Worm (Caenorhabditis elegans) whole organism, early embryonic: Measurements from ENCODE around the gene C04C3.7.

Source experiments
- F13C5.2 ChIP-seq: sonication (generic microtip); optimal IDR thresholded peaks from 2 replicates; lab custom pipeline; 2017; ENCODE audit warnings: mild to moderate bottlenecking, missing genetic modification characterization, inconsistent platforms, missing compliant biosample characterization
- aly-1 ChIP-seq: sonication (generic microtip); optimal IDR thresholded peaks from 2 replicates; lab custom pipeline; 2016; ENCODE audit warnings: missing genetic modification characterization, missing compliant biosample characterization
- ama-1 ChIP-seq: fragments of 150-350 bp; optimal IDR thresholded peaks from 2 replicates; lab custom pipeline; 2014
- ceh-36 ChIP-seq: sonication (generic microtip); optimal IDR thresholded peaks from 2 replicates; lab custom pipeline; 2016; ENCODE audit warnings: missing genetic modification characterization, inconsistent platforms, missing compliant biosample characterization
- hmg-4 ChIP-seq: fragments of 200-800 bp; sonication (Bioruptor generic); optimal IDR thresholded peaks from 2 replicates; lab custom pipeline; 2018; ENCODE audit warnings: mild to moderate bottlenecking, missing genetic modification characterization, missing compliant biosample characterization
- tra-4 ChIP-seq: sonication (generic microtip); optimal IDR thresholded peaks from 2 replicates; lab custom pipeline; 2017; ENCODE audit warnings: missing genetic modification characterization, missing compliant biosample characterization

ce11 chrIV:3382338-3382907 is 50.9 kb downstream of the C04C3.7 start, which contains the start of gene B0546.3:
- no peak for TF ChIP-seq aly-1
- TF ChIP-seq ama-1, result no peak
- no peak for TF ChIP-seq ceh-36
- TF ChIP-seq tra-4 (tag; lab: Kevin White, UChicago), result no peak
- TF ChIP-seq F13C5.2 (tag; lab: Kevin White, UChicago), result no peak
- no peak for TF ChIP-seq hmg-4
